Fruit fly (Drosophila melanogaster): Measurements from ENCODE around the gene dan.

Gene dan

DNA sequence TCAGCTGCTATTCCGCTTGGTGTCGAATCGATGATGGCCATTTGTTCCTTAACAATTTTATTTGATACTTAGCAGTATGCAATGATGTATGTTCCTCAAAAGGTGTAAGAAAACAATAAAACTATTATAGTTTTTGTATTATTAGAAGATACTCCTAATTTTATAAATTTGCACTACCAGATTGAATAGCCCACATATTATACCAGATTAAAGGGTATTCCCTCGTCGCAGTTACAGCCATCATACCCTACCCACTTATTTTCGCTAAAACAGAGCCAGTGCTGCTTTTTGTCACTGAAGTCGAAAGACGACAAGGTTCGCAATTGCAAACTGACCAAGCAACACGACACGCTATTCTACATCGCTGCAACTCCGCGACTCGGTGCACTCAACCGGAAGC is 6.8 kb upstream of the dan start:
- TF ChIP-seq HLH54F (GFP tag; optimal IDR thresholded peaks at IDR 0.05) (no peak), D19A (tag; optimal IDR thresholded peaks at IDR 0.05) (peak; percentile 67)

DNA sequence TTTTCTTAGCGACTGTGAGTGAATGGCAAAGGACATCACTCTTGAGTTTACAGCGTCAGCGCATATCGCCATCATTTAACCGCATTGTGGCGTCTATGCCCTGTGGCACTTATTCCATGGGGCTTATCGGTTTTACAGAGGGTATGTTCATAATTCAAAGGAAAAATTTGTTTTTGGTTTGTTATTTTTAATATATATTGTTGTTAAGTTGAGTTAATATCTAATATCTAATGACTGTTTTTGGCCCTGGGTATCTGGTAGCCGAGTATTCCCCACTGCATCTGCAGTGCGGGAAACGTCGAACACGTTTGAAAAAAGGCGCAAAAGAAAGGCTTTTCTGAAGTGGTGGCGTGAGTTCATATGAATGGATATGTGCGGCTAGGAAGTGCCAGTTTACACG is 5.7 kb upstream of the dan start:
- TF ChIP-seq CG2116 (GFP tag; optimal IDR thresholded peaks at IDR 0.05) (peak; percentile 33), CG1233 (GFP tag; optimal IDR thresholded peaks at IDR 0.05) (peak; percentile 22), CG10321 (GFP tag; IDR thresholded peaks at IDR 0.05) (no peak), CG15073 (GFP tag; optimal IDR thresholded peaks at IDR 0.05) (no peak), Ada2b (GFP tag; IDR thresholded peaks at IDR 0.05) (peak; percentile 60), sqz (GFP tag; optimal IDR thresholded peaks at IDR 0.05) (no peak), sens (GFP tag) (peak; percentile 72), ken (GFP tag; IDR thresholded peaks at IDR 0.05) (peak; percentile 37; the same call in 1 of the 3 replicates), pb (GFP tag; optimal IDR thresholded peaks at IDR 0.05) (no peak), Doc2 (GFP tag; IDR thresholded peaks at IDR 0.05) (peak; percentile 19; the same call in 1 of the 2 replicates), CG10431 (GFP tag; optimal IDR thresholded peaks at IDR 0.05) (no peak), tup (GFP tag; optimal IDR thresholded peaks at IDR 0.05) (peak; percentile 43), Nf-YC (tag; optimal IDR thresholded peaks at IDR 0.05) (no peak), CG12299 (tag; optimal IDR thresholded peaks at IDR 0.05) (no peak), dan (GFP tag; IDR thresholded peaks at IDR 0.05) (peak; percentile 93), CG4424 (GFP tag; optimal IDR thresholded peaks at IDR 0.05) (peak; percentile 5), vvl (GFP tag; IDR thresholded peaks at IDR 0.05) (0 out of 2 replicates have a peak, but pooled peaks have one; percentile 26), stc (GFP tag; IDR thresholded peaks at IDR 0.05) (0 out of 2 replicates have a peak, but pooled peaks have one; percentile 42), danr (GFP tag; IDR thresholded peaks at IDR 0.05) (peak; percentile 54; the same call in 1 of the 2 replicates), CG33213 (GFP tag; optimal IDR thresholded peaks at IDR 0.05) (peak; percentile 6), Kr (GFP tag; optimal IDR thresholded peaks at IDR 0.05) (no peak), CG18262 (tag; optimal IDR thresholded peaks at IDR 0.05) (peak; percentile 80), tna (GFP tag; IDR thresholded peaks at IDR 0.05; ENCODE audit: partially characterized antibody) (no peak), nmo (GFP tag; optimal IDR thresholded peaks at IDR 0.05) (peak; percentile 71), Ets65A (GFP tag) (no peak), CG6854 (GFP tag; optimal IDR thresholded peaks at IDR 0.05) (no peak), CG14441 (GFP tag; IDR thresholded peaks at IDR 0.05) (peak; percentile 63), Hmr (GFP tag; optimal IDR thresholded peaks at IDR 0.05) (no peak), NC2β (GFP tag; optimal IDR thresholded peaks at IDR 0.05) (peak; percentile 77), CG15011 (GFP tag; optimal IDR thresholded peaks at IDR 0.05) (no peak), Hmx (GFP tag; optimal IDR thresholded peaks at IDR 0.05) (no peak), NC2α (GFP tag; optimal IDR thresholded peaks at IDR 0.05) (peak; percentile 11), CG4282 (GFP tag; optimal IDR thresholded peaks at IDR 0.05) (no peak), ab (GFP tag; optimal IDR thresholded peaks at IDR 0.05) (no peak), al (GFP tag; IDR thresholded peaks at IDR 0.05) (no peak), CG31365 (tag; optimal IDR thresholded peaks at IDR 0.05) (no peak), CG1647 (GFP tag; optimal IDR thresholded peaks at IDR 0.05) (no peak), CG34422 (GFP tag; IDR thresholded peaks at IDR 0.05) (peak; percentile 77; the same call in 2 of the 3 replicates), CG11504 (tag; optimal IDR thresholded peaks at IDR 0.05) (peak; percentile 60), zfh2 (GFP tag; optimal IDR thresholded peaks at IDR 0.05) (no peak), CG10209 (GFP tag; optimal IDR thresholded peaks at IDR 0.05) (peak; percentile 74), ato (GFP tag; IDR thresholded peaks at IDR 0.05; ENCODE audit: partially characterized antibody) (no peak), CG14710 (tag; optimal IDR thresholded peaks at IDR 0.05) (peak; percentile 61), trh (GFP tag; optimal IDR thresholded peaks at IDR 0.05) (no peak), CG2202 (tag; optimal IDR thresholded peaks at IDR 0.05) (peak; percentile 70), CG16863 (GFP tag; optimal IDR thresholded peaks at IDR 0.05) (peak; percentile 43), CG4820 (GFP tag; optimal IDR thresholded peaks at IDR 0.05) (peak; percentile 25), pros (GFP tag; optimal IDR thresholded peaks at IDR 0.05) (no peak)

Data from whole organism, embryonic.